Worm (Caenorhabditis elegans): ENCODE data around the gene Y22D7AL.11.

DNA sequence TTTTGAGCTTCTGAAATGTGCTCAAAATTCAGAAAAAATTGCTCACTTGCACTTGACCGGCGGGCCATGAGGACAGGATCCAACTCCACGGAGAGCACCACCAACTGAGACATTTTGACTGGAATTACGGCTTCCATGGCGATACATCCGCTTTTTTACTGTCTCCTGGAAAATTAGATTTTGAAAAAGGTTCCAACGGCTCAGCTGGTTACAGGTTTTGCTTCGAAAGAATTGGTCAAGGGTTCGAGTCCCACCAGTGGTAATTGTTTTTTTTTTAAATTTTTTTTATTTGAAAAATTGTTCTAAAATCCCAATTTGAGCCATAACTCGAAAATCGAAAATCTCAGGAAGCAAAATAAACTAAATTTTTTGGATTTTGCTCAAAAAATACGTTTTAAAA, 28.2 kb upstream of the Y22D7AL.11 start:
- TF ChIP-seq dao-5 (tag; optimal IDR thresholded peaks at IDR 0.05) (no peak), him-1 (tag; optimal IDR thresholded peaks at IDR 0.05) (no peak)
